Fruit fly (Drosophila melanogaster): Measurements from ENCODE around the gene CG43288.

The CG43288 gene

DNA sequence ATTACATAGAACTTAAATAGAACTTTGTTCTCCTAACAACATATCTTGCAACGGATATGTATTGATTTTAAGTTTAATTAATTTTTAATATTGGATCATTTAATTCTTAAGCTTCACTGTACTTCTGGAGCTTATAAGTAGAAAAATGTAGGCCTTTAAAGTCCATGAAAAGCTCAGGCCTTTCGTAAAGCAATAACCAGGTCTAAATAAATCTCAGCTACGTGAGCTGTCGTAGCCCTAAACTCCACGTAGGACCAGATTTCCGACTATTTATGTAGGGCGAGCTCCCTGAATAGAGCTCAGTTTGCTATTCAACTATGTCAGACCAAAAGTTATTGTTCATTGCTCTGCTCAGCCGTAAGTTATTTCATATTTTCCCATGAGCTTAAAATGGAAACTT, 35.3 kb downstream of the CG43288 start, which contains the start of gene CG43135:
Gene CG43135, plus strand, starts transcription at position 301 of the 400 bp plus-strand sequence.
- TF ChIP-seq Max (GFP tag; optimal IDR thresholded peaks at IDR 0.05): no peak

DNA sequence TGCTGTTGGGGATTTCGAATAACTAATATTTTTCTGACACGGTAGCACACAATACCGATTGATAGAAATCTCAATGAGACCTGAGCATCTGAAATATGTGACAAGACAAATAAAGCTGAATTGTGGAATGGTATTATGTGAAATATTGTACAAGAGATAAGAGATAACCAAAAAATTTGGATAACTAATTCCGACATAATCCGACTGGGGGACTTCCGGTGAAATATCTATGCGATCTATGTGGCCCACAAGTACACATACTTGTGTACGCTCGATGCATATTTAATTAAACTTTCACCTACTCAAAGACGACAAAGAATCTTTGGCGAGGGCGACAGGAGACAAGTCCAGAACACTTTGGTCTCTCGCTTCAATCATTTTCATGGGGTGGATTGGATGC, 39.9 kb downstream of the CG43288 start, which contains the start of gene CG15576:
Gene CG15576, minus strand, starts transcription at position 101 of the 400 bp plus-strand sequence.
- TF ChIP-seq CG11723 (GFP tag; optimal IDR thresholded peaks at IDR 0.05) (no peak), CG16863 (GFP tag; optimal IDR thresholded peaks at IDR 0.05) (no peak), CG8290 (GFP tag; optimal IDR thresholded peaks at IDR 0.05) (no peak), CG8290 (tag; optimal IDR thresholded peaks at IDR 0.05) (no peak), tll (GFP tag; optimal IDR thresholded peaks at IDR 0.05) (no peak), jing (GFP tag; optimal IDR thresholded peaks at IDR 0.05) (no peak), exex (tag; optimal IDR thresholded peaks at IDR 0.05) (no peak), fd3F (GFP tag; optimal IDR thresholded peaks at IDR 0.05) (no peak), CG4328 (GFP tag; optimal IDR thresholded peaks at IDR 0.05) (no peak), Lim3 (GFP tag; IDR thresholded peaks at IDR 0.05) (no peak), Dek (tag; optimal IDR thresholded peaks at IDR 0.05) (no peak), trem (tag; optimal IDR thresholded peaks at IDR 0.05) (no peak)

- peak; percentile 16 for TF ChIP-seq CG9609 (GFP tag; optimal IDR thresholded peaks at IDR 0.05)
- TF ChIP-seq lmd (GFP tag; IDR thresholded peaks at IDR 0.05): peak; percentile 52
- TF ChIP-seq Side (GFP tag; optimal IDR thresholded peaks at IDR 0.05): peak; percentile 40
- no peak for TF ChIP-seq CG34376 (GFP tag; optimal IDR thresholded peaks at IDR 0.05)
- TF ChIP-seq Bgb (GFP tag; IDR thresholded peaks at IDR 0.05; ENCODE audit: partially characterized antibody): no peak
- TF ChIP-seq chm (GFP tag; IDR thresholded peaks at IDR 0.05): peak; percentile 51
- TF ChIP-seq CG11085 (GFP tag; IDR thresholded peaks at IDR 0.05): 0 out of 2 replicates have a peak, but pooled peaks have one; percentile 16
- TF ChIP-seq Nf-YB (GFP tag; optimal IDR thresholded peaks at IDR 0.05): no peak
- TF ChIP-seq cwo (GFP tag; optimal IDR thresholded peaks at IDR 0.05): peak; percentile 57
- TF ChIP-seq Max (GFP tag; optimal IDR thresholded peaks at IDR 0.05): no peak
- TF ChIP-seq Sox100B (GFP tag; optimal IDR thresholded peaks at IDR 0.05): peak; percentile 18
- no peak for TF ChIP-seq wor (GFP tag; IDR thresholded peaks at IDR 0.05)
- TF ChIP-seq CG12219 (GFP tag; optimal IDR thresholded peaks at IDR 0.05): peak; percentile 43
- no peak for TF ChIP-seq pros (GFP tag; optimal IDR thresholded peaks at IDR 0.05)
- TF ChIP-seq stc (GFP tag; IDR thresholded peaks at IDR 0.05): no peak
- no peak for TF ChIP-seq ab (GFP tag; optimal IDR thresholded peaks at IDR 0.05)
- TF ChIP-seq CG1529 (GFP tag; optimal IDR thresholded peaks at IDR 0.05): peak; percentile 22
- peak; percentile 40; the same call in 1 of the 3 replicates for TF ChIP-seq CG17361 (GFP tag; IDR thresholded peaks at IDR 0.05)
- peak; percentile 35 to 51 for TF ChIP-seq dpn (GFP tag; optimal IDR thresholded peaks at IDR 0.05)
- TF ChIP-seq CkIIα-i1 (GFP tag; IDR thresholded peaks at IDR 0.05): no peak
- no peak for TF ChIP-seq Dip3 (GFP tag; optimal IDR thresholded peaks at IDR 0.05)
- peak; percentile 7 for TF ChIP-seq CG16863 (GFP tag; optimal IDR thresholded peaks at IDR 0.05)
- TF ChIP-seq D (optimal IDR thresholded peaks at IDR 0.05): no peak
- TF ChIP-seq D (GFP tag; optimal IDR thresholded peaks at IDR 0.05): peak; percentile 37
- no peak for TF ChIP-seq seq (GFP tag; IDR thresholded peaks at IDR 0.05)
- TF ChIP-seq pnt (GFP tag; optimal IDR thresholded peaks at IDR 0.05): peak; percentile 35
- no peak for TF ChIP-seq hkb (optimal IDR thresholded peaks at IDR 0.05)
- peak; percentile 44; the same call in 1 of the 2 replicates for TF ChIP-seq hkb (GFP tag; IDR thresholded peaks at IDR 0.05)
- TF ChIP-seq Hr3 (GFP tag; optimal IDR thresholded peaks at IDR 0.05): peak; percentile 10
- no peak for TF ChIP-seq CG9876 (GFP tag; optimal IDR thresholded peaks at IDR 0.05)
- TF ChIP-seq HLH54F (GFP tag; optimal IDR thresholded peaks at IDR 0.05): peak; percentile 19
- TF ChIP-seq luna (GFP tag; optimal IDR thresholded peaks at IDR 0.05): no peak
- TF ChIP-seq H15 (GFP tag; IDR thresholded peaks at IDR 0.05): no peak
- TF ChIP-seq CG3065 (GFP tag; optimal IDR thresholded peaks at IDR 0.05): no peak
- peak; percentile 24 for TF ChIP-seq Chrac-16 (GFP tag; optimal IDR thresholded peaks at IDR 0.05)
- peak; percentile 87 for TF ChIP-seq sens (GFP tag)
- 0 out of 2 replicates have a peak, but pooled peaks have one; percentile 38 for TF ChIP-seq CG14014 (GFP tag; IDR thresholded peaks at IDR 0.05)
- no peak for TF ChIP-seq disco-r (GFP tag; optimal IDR thresholded peaks at IDR 0.05)
These were observed 49.8 kb downstream of the CG43288 start for dm6 chrX:4262661-4263060.
